Worm (Caenorhabditis elegans): ENCODE results near the gene Y45F3A.4.
A peak's percentile ranks its signal among the peaks of the same experiment; 100 is the strongest.

ce11 chrIII:10599699-10600098, 24.5 kb upstream of the Y45F3A.4 start:
- no peak for TF ChIP-seq dao-5 (tag; optimal IDR thresholded peaks at IDR 0.05)
- TF ChIP-seq him-1 (tag; optimal IDR thresholded peaks at IDR 0.05) = no peak
- peak; percentile 87 for TF ChIP-seq W03F9.2 (tag; optimal IDR thresholded peaks at IDR 0.05)

Data from whole organism, L4/young adult.